Fruit fly (Drosophila melanogaster) whole organism, embryonic: ENCODE data around the gene CG43137.
A peak's percentile ranks its signal among the peaks of the same experiment; 100 is the strongest.

Source experiments
- B-H2 ChIP-seq: fragments of 200-800 bp; sonication (Bioruptor generic); optimal IDR thresholded peaks from 2 replicates; lab custom pipeline; 2018; ENCODE audit warnings: missing biosample characterization, mild to moderate bottlenecking, missing genetic modification characterization
- CG10147 ChIP-seq: fragments of 200-800 bp; sonication (Bioruptor generic); optimal IDR thresholded peaks from 2 replicates; lab custom pipeline; 2019; ENCODE audit warnings: missing biosample characterization, mild to moderate bottlenecking, missing genetic modification characterization, moderate library complexity
- CG1024 ChIP-seq: fragments of 200-800 bp; sonication (Bioruptor generic); IDR thresholded peaks from 2 replicates; pipeline ENCODE4 v1.3.6; 2022; ENCODE audit warnings: missing biosample characterization, missing genetic modification characterization
- CG12299 ChIP-seq: fragments of 200-800 bp; sonication (Bioruptor generic); optimal IDR thresholded peaks from 2 replicates; lab custom pipeline; 2018; ENCODE audit warnings: missing biosample characterization, mild to moderate bottlenecking, missing genetic modification characterization
- CG12391 ChIP-seq: fragments of 200-800 bp; sonication (Bioruptor generic); optimal IDR thresholded peaks from 3 replicates; lab custom pipeline; 2018; ENCODE audit warnings: missing biosample characterization, mild to moderate bottlenecking, missing genetic modification characterization, moderate library complexity
- CG12769 ChIP-seq: fragments of 200-800 bp; sonication (Bioruptor generic); optimal IDR thresholded peaks from 2 replicates; lab custom pipeline; 2019; ENCODE audit warnings: missing biosample characterization, mild to moderate bottlenecking, missing genetic modification characterization, moderate library complexity
- CG14050 ChIP-seq: fragments of 200-800 bp; sonication (Bioruptor generic); IDR thresholded peaks from 3 replicates; pipeline ENCODE4 v1.3.6; 2022; ENCODE audit warnings: missing biosample characterization, missing genetic modification characterization
- CG18764 ChIP-seq: fragments of 200-800 bp; sonication (Bioruptor generic); optimal IDR thresholded peaks from 3 replicates; lab custom pipeline; 2016; ENCODE audit warnings: missing biosample characterization, missing genetic modification characterization
- CG2199 ChIP-seq: fragments of 200-800 bp; sonication (Bioruptor generic); IDR thresholded peaks from 3 replicates; pipeline ENCODE4 v1.3.6; 2022; ENCODE audit warnings: missing biosample characterization, missing genetic modification characterization
- CG2889 ChIP-seq: fragments of 200-800 bp; sonication (Bioruptor generic); IDR thresholded peaks from 3 replicates; pipeline ENCODE4 v1.3.6; 2022; ENCODE audit warnings: missing biosample characterization, missing genetic modification characterization
- CG3847 ChIP-seq: fragments of 200-800 bp; sonication (Bioruptor generic); IDR thresholded peaks from 2 replicates; pipeline ENCODE4 v1.3.6; 2022; ENCODE audit warnings: missing biosample characterization, missing genetic modification characterization
- CG6654 ChIP-seq: fragments of 200-800 bp; sonication (Bioruptor generic); optimal IDR thresholded peaks from 2 replicates; lab custom pipeline; 2017; ENCODE audit warnings: missing biosample characterization, mild to moderate bottlenecking, missing genetic modification characterization
- CG6689 ChIP-seq: fragments of 200-800 bp; sonication (Bioruptor generic); IDR thresholded peaks from 2 replicates; pipeline ENCODE4 v1.3.6; 2022; ENCODE audit warnings: missing biosample characterization, missing genetic modification characterization
- CG6765 ChIP-seq: fragments of 200-800 bp; sonication (Bioruptor generic); optimal IDR thresholded peaks from 3 replicates; lab custom pipeline; 2017; ENCODE audit warnings: missing biosample characterization, mild to moderate bottlenecking, missing genetic modification characterization
- CG8388 ChIP-seq: fragments of 200-800 bp; sonication (Bioruptor generic); optimal IDR thresholded peaks from 2 replicates; lab custom pipeline; 2019; ENCODE audit warnings: missing biosample characterization, mild to moderate bottlenecking, missing genetic modification characterization, moderate library complexity
- D ChIP-seq, 2 experiments: fragments of 200-800 bp in 1 of 2; fragments of >200 bp in 1 of 2; sonication (Bioruptor generic) in 1 of 2; optimal IDR thresholded peaks; 2 replicates in 1 of 2; 3 replicates in 1 of 2; lab custom pipeline; 2017; ENCODE audit warnings: mild to moderate bottlenecking in 1 of 2, missing biosample characterization in 1 of 2, missing genetic modification characterization in 1 of 2, missing genetic modification reagents in 1 of 2
- Dek ChIP-seq: fragments of 200-800 bp; sonication (Bioruptor generic); optimal IDR thresholded peaks from 3 replicates; lab custom pipeline; 2019; ENCODE audit warnings: missing biosample characterization, mild to moderate bottlenecking, missing genetic modification characterization, moderate library complexity
- Eip74EF ChIP-seq, 2 experiments: fragments of 200-800 bp in 1 of 2; fragments of >200 bp in 1 of 2; sonication (Bioruptor generic) in 1 of 2; optimal IDR thresholded peaks; 2 replicates each; lab custom pipeline; 2017 to 2019; ENCODE audit warnings: missing biosample characterization in 2 of 2, missing genetic modification characterization in 2 of 2, mild to moderate bottlenecking in 1 of 2, moderate library complexity in 1 of 2
- Ets65A ChIP-seq: fragments of 200-800 bp; sonication (Bioruptor generic); peaks from one replicate; lab custom pipeline; 2016; ENCODE audit warnings: missing biosample characterization, missing genetic modification characterization
- Gug ChIP-seq: fragments of 200-800 bp; sonication (Bioruptor generic); IDR thresholded peaks from 4 replicates; pipeline ENCODE4 v1.3.6; 2022; ENCODE audit warnings: missing biosample characterization, missing genetic modification characterization
- H2.0 ChIP-seq: fragments of 200-800 bp; sonication (Bioruptor generic); IDR thresholded peaks from 2 replicates; pipeline ENCODE4 v1.3.6; 2022; ENCODE audit warnings: missing biosample characterization, missing genetic modification characterization
- MESR4 ChIP-seq: fragments of 200-800 bp; sonication (Bioruptor generic); optimal IDR thresholded peaks from 2 replicates; lab custom pipeline; 2018; ENCODE audit warnings: missing biosample characterization, mild to moderate bottlenecking, missing genetic modification characterization, moderate library complexity
- Meics ChIP-seq: fragments of 200-800 bp; sonication (Bioruptor generic); optimal IDR thresholded peaks from 2 replicates; lab custom pipeline; 2017; ENCODE audit warnings: missing biosample characterization, mild to moderate bottlenecking, missing genetic modification characterization
- Myb ChIP-seq: fragments of 200-800 bp; sonication (Bioruptor generic); optimal IDR thresholded peaks from 2 replicates; lab custom pipeline; 2016; ENCODE audit warnings: missing biosample characterization, missing genetic modification characterization
- NC2β ChIP-seq: fragments of 200-800 bp; sonication (Bioruptor generic); optimal IDR thresholded peaks from 2 replicates; lab custom pipeline; 2016; ENCODE audit warnings: missing biosample characterization, missing genetic modification characterization
- NfI ChIP-seq: fragments of 200-800 bp; sonication (Bioruptor generic); optimal IDR thresholded peaks from 3 replicates; lab custom pipeline; 2018; ENCODE audit warnings: missing biosample characterization, mild to moderate bottlenecking, missing genetic modification characterization, moderate library complexity
- Sox102F ChIP-seq: fragments of 200-800 bp; sonication (Bioruptor generic); optimal IDR thresholded peaks from 2 replicates; lab custom pipeline; 2018; ENCODE audit warnings: missing biosample characterization, mild to moderate bottlenecking, missing genetic modification characterization, moderate library complexity
- Trl ChIP-seq, 3 experiments: fragments of >200 bp in 2 of 3; fragments of 200-800 bp in 1 of 3; sonication (Bioruptor generic) in 1 of 3; optimal IDR thresholded peaks; 2 replicates in 1 of 3; 3 replicates in 2 of 3; lab custom pipeline; 2016 to 2017; ENCODE audit warnings: missing biosample characterization in 1 of 3, missing genetic modification characterization in 1 of 3
- Vsx1 ChIP-seq: fragments of 200-800 bp; sonication (Bioruptor generic); optimal IDR thresholded peaks from 2 replicates; lab custom pipeline; 2017; ENCODE audit warnings: missing biosample characterization, mild to moderate bottlenecking, missing genetic modification characterization, missing genetic modification reagents
- Xrp1 ChIP-seq: fragments of 200-800 bp; sonication (Bioruptor generic); IDR thresholded peaks from 2 replicates; pipeline ENCODE4 v1.3.6; 2022; ENCODE audit warnings: missing biosample characterization, missing genetic modification characterization
- ab ChIP-seq: fragments of 200-800 bp; sonication (Bioruptor generic); optimal IDR thresholded peaks from 2 replicates; lab custom pipeline; 2016; ENCODE audit warnings: missing biosample characterization, missing genetic modification characterization
- bab2 ChIP-seq: fragments of 200-800 bp; sonication (Bioruptor generic); optimal IDR thresholded peaks from 2 replicates; lab custom pipeline; 2016; ENCODE audit warnings: missing biosample characterization, missing genetic modification characterization
- ci ChIP-seq: fragments of 200-800 bp; sonication (Bioruptor generic); IDR thresholded peaks from 3 replicates; pipeline ENCODE4 v1.3.6; 2022; ENCODE audit warnings: missing biosample characterization, missing genetic modification characterization
- danr ChIP-seq: fragments of 200-800 bp; sonication (Bioruptor generic); IDR thresholded peaks from 2 replicates; pipeline ENCODE4 v1.3.6; 2022; ENCODE audit warnings: missing biosample characterization, missing genetic modification characterization
- en ChIP-seq: fragments of 200-800 bp; sonication (Bioruptor generic); optimal IDR thresholded peaks from 2 replicates; lab custom pipeline; 2016; ENCODE audit warnings: missing biosample characterization, missing genetic modification characterization
- fd102C ChIP-seq: fragments of 200-800 bp; sonication (Bioruptor generic); optimal IDR thresholded peaks from 2 replicates; lab custom pipeline; 2018; ENCODE audit warnings: missing biosample characterization, mild to moderate bottlenecking, missing genetic modification characterization, moderate library complexity
- ftz-f1 ChIP-seq: fragments of 200-800 bp; sonication (Bioruptor generic); optimal IDR thresholded peaks from 2 replicates; lab custom pipeline; 2016; ENCODE audit warnings: missing biosample characterization, missing genetic modification characterization
- gsb ChIP-seq: fragments of 200-800 bp; sonication (Bioruptor generic); IDR thresholded peaks from 2 replicates; pipeline ENCODE4 v1.3.6; 2022; ENCODE audit warnings: missing biosample characterization, missing genetic modification characterization
- gt ChIP-seq: fragments of 200-800 bp; sonication (Bioruptor generic); IDR thresholded peaks from 2 replicates; pipeline ENCODE4 v1.3.6; 2022; ENCODE audit warnings: missing biosample characterization, missing genetic modification characterization
- kah ChIP-seq: fragments of 200-800 bp; sonication (Bioruptor generic); optimal IDR thresholded peaks from 2 replicates; lab custom pipeline; 2018; ENCODE audit warnings: missing biosample characterization, mild to moderate bottlenecking, missing genetic modification characterization
- pho ChIP-seq: fragments of 200-800 bp; sonication (Bioruptor generic); optimal IDR thresholded peaks from 2 replicates; lab custom pipeline; 2016; ENCODE audit warnings: missing biosample characterization, missing genetic modification characterization
- ranshi ChIP-seq: fragments of 200-800 bp; sonication (Bioruptor generic); IDR thresholded peaks from 2 replicates; pipeline ENCODE4 v1.3.6; 2022; ENCODE audit warnings: missing biosample characterization, missing genetic modification characterization
- sob ChIP-seq: fragments of 200-800 bp; sonication (Bioruptor generic); IDR thresholded peaks from 2 replicates; pipeline ENCODE4 v1.3.6; 2022; ENCODE audit warnings: missing biosample characterization, missing genetic modification characterization
- tgo ChIP-seq: fragments of 200-800 bp; sonication (Bioruptor generic); IDR thresholded peaks from 3 replicates; pipeline ENCODE4 v1.3.6; 2022; ENCODE audit warnings: missing biosample characterization, missing genetic modification characterization
- trem ChIP-seq: fragments of 200-800 bp; optimal IDR thresholded peaks from 3 replicates; lab custom pipeline; 2019; ENCODE audit warnings: missing biosample characterization, mild to moderate bottlenecking, missing genetic modification characterization, moderate library complexity
- tup ChIP-seq: fragments of 200-800 bp; sonication (Bioruptor generic); optimal IDR thresholded peaks from 2 replicates; lab custom pipeline; 2016; ENCODE audit warnings: missing biosample characterization, mild to moderate bottlenecking, missing genetic modification characterization, moderate library complexity
- vfl ChIP-seq: fragments of 200-800 bp; sonication (Bioruptor generic); optimal IDR thresholded peaks from 2 replicates; lab custom pipeline; 2016; ENCODE audit warnings: missing biosample characterization, missing genetic modification characterization
- wor ChIP-seq: fragments of 200-800 bp; sonication (Bioruptor generic); IDR thresholded peaks from 2 replicates; pipeline ENCODE4 v1.3.6; 2022; ENCODE audit warnings: missing biosample characterization, missing genetic modification characterization
- zfh1 ChIP-seq: fragments of 200-800 bp; sonication (Bioruptor generic); IDR thresholded peaks from 3 replicates; pipeline ENCODE4 v1.3.6; 2022; ENCODE audit warnings: missing biosample characterization, missing genetic modification characterization

The CG43137 gene

dm6 chrX:5895821-5896550, 31.0 kb upstream of the CG43137 start (continued):
- peak; percentile 76 for TF ChIP-seq CG6654 (GFP tag; lab: Kevin White, UChicago)
- TF ChIP-seq gsb: peak; percentile 69
- TF ChIP-seq CG2199 (GFP tag; lab: Robert Waterston, UW): peak; percentile 96
- TF ChIP-seq Vsx1 (GFP tag; lab: Kevin White, UChicago): peak; percentile 47
- peak; percentile 69 for TF ChIP-seq en (GFP tag; lab: Kevin White, UChicago)
- no peak for TF ChIP-seq D (optimal IDR thresholded peaks at IDR 0.05; lab: Kevin White, UChicago)
- peak; percentile 92 for TF ChIP-seq D (GFP tag; optimal IDR thresholded peaks at IDR 0.05; lab: Kevin White, UChicago)
- peak; percentile 80 for TF ChIP-seq Dek (tag; lab: Kevin White, UChicago)
- TF ChIP-seq Myb (GFP tag; lab: Kevin White, UChicago): peak; percentile 69
- TF ChIP-seq CG18764 (GFP tag; lab: Kevin White, UChicago): peak; percentile 82
- TF ChIP-seq Gug (GFP tag; lab: Robert Waterston, UW): peak; percentile 88
- TF ChIP-seq CG14050 (GFP tag; lab: Robert Waterston, UW): peak; percentile 77
- no peak for TF ChIP-seq fd102C (GFP tag; lab: Kevin White, UChicago)
- TF ChIP-seq Ets65A (GFP tag; lab: Kevin White, UChicago): peak; percentile 98
- peak; percentile 89 for TF ChIP-seq H2.0 (GFP tag; lab: Robert Waterston, UW)
- peak; percentile 89 for TF ChIP-seq kah
- peak; percentile 94 for TF ChIP-seq Sox102F
- TF ChIP-seq CG12391: peak; percentile 88
- TF ChIP-seq gt (GFP tag; lab: Robert Waterston, UW): peak; percentile 91
- TF ChIP-seq Trl (optimal IDR thresholded peaks at IDR 0.05; lab: Kevin White, UChicago): no peak
- TF ChIP-seq Trl (GFP tag; optimal IDR thresholded peaks at IDR 0.05; lab: Kevin White, UChicago): peak; percentile 84
- peak; percentile 96 for TF ChIP-seq zfh1 (GFP tag; lab: Robert Waterston, UW)
- peak; percentile 76 for TF ChIP-seq CG3847
- TF ChIP-seq ftz-f1 (GFP tag; lab: Kevin White, UChicago): no peak
- peak in 1 of 2 experiments; percentile 81 for TF ChIP-seq Eip74EF (GFP tag; optimal IDR thresholded peaks at IDR 0.05; lab: Kevin White, UChicago)
- TF ChIP-seq CG8388 (GFP tag; lab: Kevin White, UChicago): peak; percentile 89
- peak; percentile 90 for TF ChIP-seq ranshi (GFP tag; lab: Robert Waterston, UW)
- peak; percentile 71 for TF ChIP-seq ab (GFP tag; lab: Kevin White, UChicago)
- peak; percentile 78; the same call in 2 of the 3 replicates for TF ChIP-seq CG2889
- peak; percentile 88 for TF ChIP-seq NC2β
- TF ChIP-seq sob (GFP tag; lab: Robert Waterston, UW): peak; percentile 90
- peak; percentile 67 for TF ChIP-seq CG10147
- peak; percentile 87 for TF ChIP-seq NfI (GFP tag; lab: Kevin White, UChicago)
- peak; percentile 42 for TF ChIP-seq vfl (GFP tag; lab: Kevin White, UChicago)
- peak; percentile 89 for TF ChIP-seq wor (GFP tag; lab: Robert Waterston, UW)
- TF ChIP-seq Xrp1: peak; percentile 94
- peak; percentile 88 for TF ChIP-seq tgo
- TF ChIP-seq ci (GFP tag; lab: Robert Waterston, UW): peak; percentile 97
- peak; percentile 87 for TF ChIP-seq bab2 (GFP tag; lab: Kevin White, UChicago)
- TF ChIP-seq CG1024 (GFP tag; lab: Robert Waterston, UW): peak; percentile 90
- peak; percentile 88 for TF ChIP-seq tup (GFP tag; lab: Kevin White, UChicago)
- TF ChIP-seq CG12769: peak; percentile 92
- TF ChIP-seq CG6689 (GFP tag; lab: Robert Waterston, UW): peak; percentile 93
- TF ChIP-seq Meics: peak; percentile 82
- TF ChIP-seq CG12299 (tag; lab: Kevin White, UChicago): peak; percentile 75
- peak; percentile 75 for TF ChIP-seq danr (GFP tag; lab: Robert Waterston, UW)
- peak; percentile 21 for TF ChIP-seq MESR4 (GFP tag; lab: Kevin White, UChicago)
- TF ChIP-seq trem (tag; lab: Kevin White, UChicago): peak; percentile 75
- TF ChIP-seq B-H2 (GFP tag; lab: Kevin White, UChicago): no peak
- TF ChIP-seq CG6765 (GFP tag; lab: Kevin White, UChicago): peak; percentile 29
- TF ChIP-seq pho (GFP tag; lab: Kevin White, UChicago): peak; percentile 72
